Worm (Caenorhabditis elegans): ENCODE data around the gene Y38F1A.2.

Y38F1A.2 gene

DNA sequence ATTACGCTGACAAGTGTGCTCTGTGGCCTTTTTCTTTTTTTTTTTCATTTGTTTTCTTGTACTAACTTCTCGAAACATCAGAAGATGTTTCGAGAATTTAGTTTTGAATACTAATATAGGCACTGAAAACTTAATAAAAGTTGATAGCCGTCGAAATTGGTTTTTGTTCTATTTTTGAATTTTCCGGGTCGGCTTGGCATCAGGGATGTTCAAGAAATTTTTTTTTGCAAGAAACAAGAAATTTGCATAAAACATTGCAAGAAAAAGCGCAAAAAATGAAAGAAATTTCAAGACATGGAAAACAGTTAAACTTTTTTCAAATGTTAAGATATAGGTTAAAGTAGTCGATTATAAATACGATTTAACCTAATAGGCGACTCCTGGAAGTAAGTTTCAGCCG lies 31.5 kb upstream of the Y38F1A.2 start:
- TF ChIP-seq lin-38 (GFP tag; IDR thresholded peaks at IDR 0.05) (peak; percentile 61), fos-1 (tag; optimal IDR thresholded peaks at IDR 0.05) (no peak), spr-3 (GFP tag; optimal IDR thresholded peaks at IDR 0.05) (no peak), Y48G9A.11 (GFP tag; IDR thresholded peaks at IDR 0.05) (peak; percentile 86), arid-1 (GFP tag; conservative IDR thresholded peaks at IDR 0.05) (peak; percentile 67; the same call in 1 of the 2 replicates)

DNA sequence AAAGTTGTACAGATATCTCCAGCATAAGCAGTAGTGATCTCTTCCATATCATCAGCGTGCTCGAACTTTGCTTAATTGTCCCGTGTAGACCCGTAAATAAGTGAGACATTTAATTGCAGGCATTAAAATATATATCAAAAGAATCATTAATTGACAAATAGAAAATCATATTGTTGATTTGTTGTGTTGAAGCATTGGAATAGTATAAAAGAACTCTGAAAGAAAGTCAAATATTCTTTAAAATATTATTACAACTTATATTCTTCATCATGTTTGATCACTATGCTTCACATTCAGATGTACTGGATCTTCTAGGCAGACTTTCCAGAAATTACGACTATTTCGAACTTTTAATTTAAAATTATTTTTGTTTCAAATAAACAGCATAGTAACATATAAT lies 29.2 kb upstream of the Y38F1A.2 start, which contains the start of gene F58G1.8:
F58G1.8 (minus strand) TSS at position 101 of the 400 bp plus-strand sequence.
- no peak for TF ChIP-seq ctbp-1 (GFP tag; IDR thresholded peaks at IDR 0.05)
- TF ChIP-seq lin-29 (GFP tag; IDR thresholded peaks at IDR 0.05), result no peak
- no peak for TF ChIP-seq lin-38 (GFP tag; IDR thresholded peaks at IDR 0.05)
- no peak for TF ChIP-seq dpl-1 (GFP tag; optimal IDR thresholded peaks at IDR 0.05)
- no peak for TF ChIP-seq unc-62 (GFP tag; optimal IDR thresholded peaks at IDR 0.05 in 1 of 2)
- no peak for TF ChIP-seq unc-62 (tag; optimal IDR thresholded peaks at IDR 0.05)
- TF ChIP-seq mdl-1 (tag; optimal IDR thresholded peaks at IDR 0.05), result no peak
- TF ChIP-seq aha-1 (tag), result no peak
- no peak for TF ChIP-seq dmd-8 (GFP tag; IDR thresholded peaks at IDR 0.05)
- TF ChIP-seq tag-97 (GFP tag; IDR thresholded peaks at IDR 0.05), result no peak
- no peak for TF ChIP-seq lim-7 (GFP tag; IDR thresholded peaks at IDR 0.05)
- no peak for TF ChIP-seq lin-1 (GFP tag; IDR thresholded peaks at IDR 0.05)
- no peak for TF ChIP-seq Y75B8A.6 (GFP tag; IDR thresholded peaks at IDR 0.05)
- no peak for TF ChIP-seq madf-9 (GFP tag; conservative IDR thresholded peaks at IDR 0.05)
- TF ChIP-seq ceh-82 (tag; optimal IDR thresholded peaks at IDR 0.05), result no peak
- TF ChIP-seq Y5F2A.4 (GFP tag; optimal IDR thresholded peaks at IDR 0.05), result no peak
- TF ChIP-seq mdt-29 (GFP tag; IDR thresholded peaks at IDR 0.05), result no peak
- TF ChIP-seq mep-1 (tag; optimal IDR thresholded peaks at IDR 0.05), result no peak
- no peak for TF ChIP-seq unc-39 (tag; optimal IDR thresholded peaks at IDR 0.05)
- TF ChIP-seq madf-5 (GFP tag; IDR thresholded peaks at IDR 0.05), result no peak
- TF ChIP-seq hlh-11 (tag; optimal IDR thresholded peaks at IDR 0.05), result no peak

DNA sequence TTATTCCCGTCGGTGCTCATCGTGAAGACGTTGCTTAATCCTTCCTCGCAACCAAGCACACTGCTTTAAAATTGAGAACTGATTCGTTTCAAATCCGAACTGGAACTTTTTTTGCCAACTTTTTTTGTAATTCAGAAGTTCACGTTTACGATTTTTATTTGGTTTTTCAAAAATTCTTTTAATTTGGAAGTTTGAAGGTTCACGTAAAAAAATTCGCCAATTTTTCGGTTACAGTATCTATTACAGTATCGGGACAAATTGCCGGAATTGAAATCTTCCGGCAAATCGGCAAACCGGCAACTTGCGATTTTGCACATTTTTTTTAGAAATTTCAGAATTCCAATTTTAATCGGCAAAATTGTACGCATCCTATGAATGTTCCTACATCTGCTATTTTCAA lies 26.5 kb upstream of the Y38F1A.2 start, which contains the start of gene F58G1.3:
F58G1.3 (minus strand) TSS at position 101 of the 400 bp plus-strand sequence.
- TF ChIP-seq hlh-11 (tag; optimal IDR thresholded peaks at IDR 0.05), result no peak
- no peak for TF ChIP-seq nhr-77 (tag; optimal IDR thresholded peaks at IDR 0.05)
- no peak for TF ChIP-seq ceh-20 (GFP tag; IDR thresholded peaks at IDR 0.05)
- no peak for TF ChIP-seq mep-1 (tag; optimal IDR thresholded peaks at IDR 0.05)
- no peak for TF ChIP-seq dve-1 (tag; optimal IDR thresholded peaks at IDR 0.05; ENCODE audit: insufficient read depth)
- TF ChIP-seq lin-39 (tag; optimal IDR thresholded peaks at IDR 0.05), result no peak
- TF ChIP-seq ama-1 (optimal IDR thresholded peaks at IDR 0.05), result no peak
- TF ChIP-seq lir-3 (tag; optimal IDR thresholded peaks at IDR 0.05), result no peak

- no peak for TF ChIP-seq T26A8.4 (GFP tag; IDR thresholded peaks at IDR 0.05)
- TF ChIP-seq unc-62 (GFP tag; optimal IDR thresholded peaks at IDR 0.05 in 1 of 2), result peak in 1 of 2 experiments; percentile 87
- no peak for TF ChIP-seq unc-62 (tag; optimal IDR thresholded peaks at IDR 0.05)
- TF ChIP-seq mxl-2 (GFP tag; conservative IDR thresholded peaks at IDR 0.05), result no peak
- no peak for TF ChIP-seq nhr-48 (tag; optimal IDR thresholded peaks at IDR 0.05)
- TF ChIP-seq madf-9 (GFP tag; conservative IDR thresholded peaks at IDR 0.05), result no peak
- TF ChIP-seq nhr-237 (tag; optimal IDR thresholded peaks at IDR 0.05), result no peak
- no peak for TF ChIP-seq Y48G9A.11 (GFP tag; IDR thresholded peaks at IDR 0.05)
- no peak for TF ChIP-seq skn-1 (tag; optimal IDR thresholded peaks at IDR 0.05)
- no peak for TF ChIP-seq nhr-11 (tag; optimal IDR thresholded peaks at IDR 0.05)
- TF ChIP-seq ztf-7 (tag; optimal IDR thresholded peaks at IDR 0.05), result no peak
- no peak for TF ChIP-seq tra-1 (GFP tag; IDR thresholded peaks at IDR 0.05)
- TF ChIP-seq dmd-9 (GFP tag; IDR thresholded peaks at IDR 0.05), result no peak
- peak; percentile 44 for TF ChIP-seq pqm-1 (tag; optimal IDR thresholded peaks at IDR 0.05)
- no peak for TF ChIP-seq gei-8 (GFP tag; optimal IDR thresholded peaks at IDR 0.05)
- TF ChIP-seq mxl-3 (GFP tag; optimal IDR thresholded peaks at IDR 0.05), result no peak
Observed at ce11 chrII:12930138-12930537, 24.6 kb upstream of the Y38F1A.2 start.
